Worm (Caenorhabditis elegans) whole organism, early embryonic: ENCODE measurements around the gene F29F11.20.

Source experiments
- B0310.2 ChIP-seq: sonication (generic microtip); optimal IDR thresholded peaks from 2 replicates; lab custom pipeline; 2016; ENCODE audit warnings: mild to moderate bottlenecking, missing genetic modification characterization, missing compliant biosample characterization
- F13C5.2 ChIP-seq: sonication (generic microtip); optimal IDR thresholded peaks from 2 replicates; lab custom pipeline; 2017; ENCODE audit warnings: mild to moderate bottlenecking, missing genetic modification characterization, inconsistent platforms, missing compliant biosample characterization
- aly-1 ChIP-seq: sonication (generic microtip); optimal IDR thresholded peaks from 2 replicates; lab custom pipeline; 2016; ENCODE audit warnings: missing genetic modification characterization, missing compliant biosample characterization
- ama-1 ChIP-seq: fragments of 150-350 bp; optimal IDR thresholded peaks from 2 replicates; lab custom pipeline; 2014
- ceh-13 ChIP-seq: fragments of 200-800 bp; sonication (Bioruptor generic); optimal IDR thresholded peaks from 2 replicates; lab custom pipeline; 2018; ENCODE audit warnings: mild to moderate bottlenecking, missing genetic modification characterization, missing compliant biosample characterization
- ceh-36 ChIP-seq: sonication (generic microtip); optimal IDR thresholded peaks from 2 replicates; lab custom pipeline; 2016; ENCODE audit warnings: missing genetic modification characterization, inconsistent platforms, missing compliant biosample characterization
- ets-7 ChIP-seq: sonication (generic microtip); optimal IDR thresholded peaks from 2 replicates; lab custom pipeline; 2016; ENCODE audit warnings: missing genotype, missing genetic modification characterization, missing compliant biosample characterization
- flt-1 ChIP-seq: fragments of 200-800 bp; sonication (Bioruptor generic); IDR thresholded peaks from 2 replicates; pipeline ENCODE4 v1.3.6; 2022; ENCODE audit warnings: missing genetic modification characterization, missing compliant biosample characterization
- hmbx-1 ChIP-seq: sonication (generic microtip); optimal IDR thresholded peaks from 2 replicates; lab custom pipeline; 2016; ENCODE audit warnings: mild to moderate bottlenecking, missing genetic modification characterization, missing compliant biosample characterization
- hmg-4 ChIP-seq: fragments of 200-800 bp; sonication (Bioruptor generic); optimal IDR thresholded peaks from 2 replicates; lab custom pipeline; 2018; ENCODE audit warnings: mild to moderate bottlenecking, missing genetic modification characterization, missing compliant biosample characterization
- hnd-1 ChIP-seq: sonication (generic microtip); optimal IDR thresholded peaks from 2 replicates; lab custom pipeline; 2016; ENCODE audit warnings: missing genetic modification characterization, missing compliant biosample characterization
- pes-1 ChIP-seq: fragments of 200-800 bp; sonication (Bioruptor generic); IDR thresholded peaks from 2 replicates; pipeline ENCODE4 v1.3.6; 2022; ENCODE audit warnings: missing genetic modification reagents, missing genetic modification characterization, missing compliant biosample characterization
- scrt-1 ChIP-seq: fragments of 200-800 bp; sonication (Bioruptor generic); IDR thresholded peaks from 2 replicates; pipeline ENCODE4 v1.3.6; 2022; ENCODE audit warnings: missing genetic modification characterization, missing compliant biosample characterization
- sea-1 ChIP-seq: fragments of 200-800 bp; sonication (Bioruptor generic); conservative IDR thresholded peaks from 2 replicates; pipeline ENCODE4 v1.3.6; 2022; ENCODE audit warnings: missing genetic modification characterization, missing compliant biosample characterization
- tbx-11 ChIP-seq: fragments of 200-800 bp; sonication (Bioruptor generic); IDR thresholded peaks from 2 replicates; pipeline ENCODE4 v1.3.6; 2022; ENCODE audit warnings: missing genetic modification characterization, missing compliant biosample characterization
- tbx-37 ChIP-seq: fragments of 200-800 bp; sonication (Bioruptor generic); conservative IDR thresholded peaks from 2 replicates; pipeline ENCODE4 v1.3.6; 2022; ENCODE audit warnings: missing genetic modification reagents, missing genetic modification characterization, missing compliant biosample characterization
- tra-4 ChIP-seq: sonication (generic microtip); optimal IDR thresholded peaks from 2 replicates; lab custom pipeline; 2017; ENCODE audit warnings: missing genetic modification characterization, missing compliant biosample characterization

F29F11.20 gene

DNA sequence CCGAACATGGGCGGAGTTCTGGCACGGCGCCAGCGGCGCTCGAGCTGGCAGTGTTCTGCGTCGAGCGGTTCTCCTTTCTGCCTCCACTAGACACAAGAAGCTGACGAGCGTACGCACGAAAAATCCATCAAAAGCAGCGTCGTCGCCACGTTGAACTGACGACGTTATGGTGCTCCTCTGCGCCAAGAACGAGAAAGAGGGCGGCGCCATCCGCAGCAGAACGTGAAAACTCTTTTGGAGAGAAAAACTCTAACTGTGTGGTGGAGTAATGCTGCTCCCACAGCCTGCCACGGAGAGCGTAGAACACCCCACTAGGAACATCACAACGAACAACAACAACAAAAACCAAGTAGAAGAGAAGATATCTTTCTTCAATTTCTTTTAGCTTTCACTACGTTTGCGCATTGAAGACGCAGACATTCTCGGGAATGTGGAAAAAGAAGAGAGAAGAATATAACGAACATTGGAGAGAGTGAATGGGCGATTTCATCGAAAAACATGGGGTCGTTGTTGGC, 34.3 kb downstream of the F29F11.20 start:
- TF ChIP-seq scrt-1 (GFP tag; lab: Robert Waterston, UW) (0 out of 2 replicates have a peak, but pooled peaks have one; percentile 36), flt-1 (GFP tag; lab: Robert Waterston, UW) (no peak)

ce11 chrV:10722595-10722994, 34.9 kb downstream of the F29F11.20 start:
- TF ChIP-seq sea-1 (GFP tag; lab: Robert Waterston, UW) = no peak
- no peak for TF ChIP-seq ceh-13 (GFP tag; lab: Kevin White, UChicago)
- TF ChIP-seq tbx-37 (GFP tag; lab: Robert Waterston, UW) = no peak
- TF ChIP-seq ama-1 (lab: Kevin White, UChicago) = no peak
- no peak for TF ChIP-seq tbx-11 (GFP tag; lab: Robert Waterston, UW)
- no peak for TF ChIP-seq tra-4 (tag; lab: Kevin White, UChicago)
- no peak for TF ChIP-seq hnd-1 (tag; lab: Kevin White, UChicago)
- TF ChIP-seq pes-1 = no peak
- no peak for TF ChIP-seq scrt-1 (GFP tag; lab: Robert Waterston, UW)
- no peak for TF ChIP-seq F13C5.2 (tag; lab: Kevin White, UChicago)
- no peak for TF ChIP-seq B0310.2 (tag; lab: Kevin White, UChicago)
- TF ChIP-seq ets-7 (tag; lab: Kevin White, UChicago) = no peak
- no peak for TF ChIP-seq flt-1 (GFP tag; lab: Robert Waterston, UW)
- TF ChIP-seq hmbx-1 (tag; lab: Kevin White, UChicago) = no peak
- no peak for TF ChIP-seq hmg-4

ce11 chrV:10723181-10723580, 35.5 kb downstream of the F29F11.20 start:
- TF ChIP-seq tbx-11 (GFP tag; lab: Robert Waterston, UW) = no peak
- TF ChIP-seq ceh-13 (GFP tag; lab: Kevin White, UChicago) = no peak
- no peak for TF ChIP-seq F13C5.2 (tag; lab: Kevin White, UChicago)
- no peak for TF ChIP-seq ama-1 (lab: Kevin White, UChicago)
- TF ChIP-seq ets-7 (tag; lab: Kevin White, UChicago) = no peak
- TF ChIP-seq scrt-1 (GFP tag; lab: Robert Waterston, UW) = no peak
- no peak for TF ChIP-seq sea-1 (GFP tag; lab: Robert Waterston, UW)

ce11 chrV:10723583-10723982, 35.9 kb downstream of the F29F11.20 start:
- TF ChIP-seq tra-4 (tag; lab: Kevin White, UChicago) = no peak
- TF ChIP-seq hmbx-1 (tag; lab: Kevin White, UChicago) = no peak
- TF ChIP-seq ceh-13 (GFP tag; lab: Kevin White, UChicago) = no peak
- TF ChIP-seq pes-1 = no peak
- TF ChIP-seq flt-1 (GFP tag; lab: Robert Waterston, UW) = no peak
- TF ChIP-seq tbx-11 (GFP tag; lab: Robert Waterston, UW) = no peak
- no peak for TF ChIP-seq sea-1 (GFP tag; lab: Robert Waterston, UW)
- no peak for TF ChIP-seq ama-1 (lab: Kevin White, UChicago)
- no peak for TF ChIP-seq F13C5.2 (tag; lab: Kevin White, UChicago)
- no peak for TF ChIP-seq tbx-37 (GFP tag; lab: Robert Waterston, UW)
- no peak for TF ChIP-seq ceh-36 (tag; lab: Kevin White, UChicago)
- TF ChIP-seq hmg-4 = no peak
- TF ChIP-seq scrt-1 (GFP tag; lab: Robert Waterston, UW) = no peak
- no peak for TF ChIP-seq aly-1 (tag; lab: Kevin White, UChicago)
- no peak for TF ChIP-seq B0310.2 (tag; lab: Kevin White, UChicago)
- no peak for TF ChIP-seq ets-7 (tag; lab: Kevin White, UChicago)
- TF ChIP-seq hnd-1 (tag; lab: Kevin White, UChicago) = no peak

DNA sequence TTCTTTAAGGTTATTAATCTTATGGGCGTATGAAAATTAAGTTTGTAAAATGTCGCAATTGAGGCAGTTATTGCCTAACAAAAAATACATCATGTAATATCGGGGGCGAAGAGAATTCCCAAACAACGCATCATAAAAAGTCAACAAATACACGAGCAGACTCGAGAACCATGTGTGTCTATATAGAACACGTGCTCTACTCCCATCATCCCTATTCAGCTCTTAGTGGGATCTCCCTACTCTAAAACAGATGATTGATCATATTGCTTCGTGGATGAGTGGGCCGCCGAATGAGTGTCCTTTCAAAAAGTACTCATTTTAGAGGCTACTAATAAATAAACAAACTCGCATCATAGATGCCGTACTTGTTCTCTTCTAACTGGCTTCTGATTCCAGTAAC, 36.8 kb downstream of the F29F11.20 start:
- TF ChIP-seq F13C5.2 (tag; lab: Kevin White, UChicago) = no peak
- TF ChIP-seq tra-4 (tag; lab: Kevin White, UChicago) = no peak
- TF ChIP-seq ceh-36 (tag; lab: Kevin White, UChicago) = no peak
- TF ChIP-seq sea-1 (GFP tag; lab: Robert Waterston, UW) = no peak
- TF ChIP-seq scrt-1 (GFP tag; lab: Robert Waterston, UW) = no peak
- TF ChIP-seq aly-1 (tag; lab: Kevin White, UChicago) = no peak
- no peak for TF ChIP-seq hmbx-1 (tag; lab: Kevin White, UChicago)
- TF ChIP-seq B0310.2 (tag; lab: Kevin White, UChicago) = no peak
- TF ChIP-seq hmg-4 = no peak
- no peak for TF ChIP-seq tbx-37 (GFP tag; lab: Robert Waterston, UW)
- TF ChIP-seq ama-1 (lab: Kevin White, UChicago) = no peak
- no peak for TF ChIP-seq hnd-1 (tag; lab: Kevin White, UChicago)
- TF ChIP-seq pes-1 = no peak
- TF ChIP-seq tbx-11 (GFP tag; lab: Robert Waterston, UW) = no peak
- no peak for TF ChIP-seq ceh-13 (GFP tag; lab: Kevin White, UChicago)

- TF ChIP-seq hmg-4 (no peak), tbx-37 (GFP tag; lab: Robert Waterston, UW) (no peak), aly-1 (tag; lab: Kevin White, UChicago) (no peak), ceh-36 (tag; lab: Kevin White, UChicago) (no peak)
These were observed 37.8 kb downstream of the F29F11.20 start for ce11 chrV:10725424-10725951.

- TF ChIP-seq ets-7 (tag; lab: Kevin White, UChicago) = no peak
- no peak for TF ChIP-seq hmg-4
- TF ChIP-seq aly-1 (tag; lab: Kevin White, UChicago) = no peak
These were observed 39.0 kb downstream of the F29F11.20 start for ce11 chrV:10726691-10727090.

ce11 chrV:10727651-10728050, 40.0 kb downstream of the F29F11.20 start:
- TF ChIP-seq aly-1 (tag; lab: Kevin White, UChicago) (no peak), ceh-13 (GFP tag; lab: Kevin White, UChicago) (no peak), sea-1 (GFP tag; lab: Robert Waterston, UW) (no peak), pes-1 (no peak), ets-7 (tag; lab: Kevin White, UChicago) (no peak), scrt-1 (GFP tag; lab: Robert Waterston, UW) (no peak), tbx-37 (GFP tag; lab: Robert Waterston, UW) (no peak), hmbx-1 (tag; lab: Kevin White, UChicago) (no peak), tbx-11 (GFP tag; lab: Robert Waterston, UW) (no peak), ceh-36 (tag; lab: Kevin White, UChicago) (no peak), B0310.2 (tag; lab: Kevin White, UChicago) (no peak), hmg-4 (no peak), flt-1 (GFP tag; lab: Robert Waterston, UW) (no peak), ama-1 (lab: Kevin White, UChicago) (no peak)
